Worm (Caenorhabditis elegans) whole organism, mixed stage, embryonic: ENCODE measurements around the gene srz-23.
A peak's percentile ranks its signal among the peaks of the same experiment; 100 is the strongest.

ENCODE experiments used
- M03D4.4 ChIP-seq: sonication (generic microtip); optimal IDR thresholded peaks from 2 replicates; lab custom pipeline; 2017; ENCODE audit warnings: mild to moderate bottlenecking, missing genetic modification characterization, missing compliant biosample characterization
- bed-3 ChIP-seq: fragments of 200-800 bp; sonication (Bioruptor generic); optimal IDR thresholded peaks from 3 replicates; lab custom pipeline; 2018; ENCODE audit warnings: mild to moderate bottlenecking, missing genetic modification characterization, moderate library complexity, missing compliant biosample characterization
- blmp-1 ChIP-seq: fragments of 150-350 bp; optimal IDR thresholded peaks from 2 replicates; lab custom pipeline; 2014; ENCODE audit warnings: missing biosample characterization, missing genetic modification characterization
- ceh-39 ChIP-seq: fragments of 150-350 bp; optimal IDR thresholded peaks from 2 replicates; lab custom pipeline; 2014; ENCODE audit warnings: missing biosample characterization, missing genetic modification characterization
- ceh-43 ChIP-seq: fragments of 200-800 bp; sonication (Bioruptor generic); optimal IDR thresholded peaks from 2 replicates; lab custom pipeline; 2018; ENCODE audit warnings: mild to moderate bottlenecking, missing genetic modification characterization, moderate library complexity, missing compliant biosample characterization
- ceh-83 ChIP-seq: fragments of 200-800 bp; sonication (Bioruptor generic); optimal IDR thresholded peaks from 2 replicates; lab custom pipeline; 2018; ENCODE audit warnings: mild to moderate bottlenecking, missing genetic modification characterization, missing compliant biosample characterization
- ces-1 ChIP-seq: fragments of 150-350 bp; optimal IDR thresholded peaks from 2 replicates; lab custom pipeline; 2014; ENCODE audit warnings: missing biosample characterization, missing genetic modification reagents, missing genetic modification characterization
- cnd-1 ChIP-seq: fragments of 200-800 bp; sonication (Bioruptor generic); optimal IDR thresholded peaks from 2 replicates; lab custom pipeline; 2018; ENCODE audit warnings: mild to moderate bottlenecking, missing genetic modification characterization, missing compliant biosample characterization
- drap-1 ChIP-seq: fragments of 200-800 bp; sonication (Bioruptor generic); optimal IDR thresholded peaks from 3 replicates; lab custom pipeline; 2018; ENCODE audit warnings: mild to moderate bottlenecking, missing genetic modification characterization, missing compliant biosample characterization
- elt-1 ChIP-seq: sonication (generic microtip); optimal IDR thresholded peaks from 2 replicates; lab custom pipeline; 2017; ENCODE audit warnings: missing genetic modification characterization, mild to moderate bottlenecking, missing compliant biosample characterization, antibody characterized with exemption, moderate library complexity, borderline replicate concordance; ENCODE audit not compliant: insufficient read depth
- elt-3 ChIP-seq: fragments of 150-350 bp; optimal IDR thresholded peaks from 2 replicates; lab custom pipeline; 2014; ENCODE audit warnings: missing biosample characterization, missing genetic modification characterization
- flh-1 ChIP-seq: fragments of 200-800 bp; sonication (Bioruptor generic); optimal IDR thresholded peaks from 2 replicates; lab custom pipeline; 2018; ENCODE audit warnings: mild to moderate bottlenecking, missing genetic modification characterization, moderate library complexity, missing compliant biosample characterization
- ham-2 ChIP-seq: fragments of 200-800 bp; sonication (Bioruptor generic); optimal IDR thresholded peaks from 2 replicates; lab custom pipeline; 2018; ENCODE audit warnings: mild to moderate bottlenecking, missing genetic modification characterization, missing compliant biosample characterization
- hlh-1 ChIP-seq: fragments of 150-350 bp; optimal IDR thresholded peaks from 2 replicates; lab custom pipeline; 2014; ENCODE audit warnings: missing biosample characterization, missing genetic modification reagents, missing genetic modification characterization
- lin-32 ChIP-seq: fragments of 200-800 bp; sonication (Bioruptor generic); optimal IDR thresholded peaks from 2 replicates; lab custom pipeline; 2018; ENCODE audit warnings: mild to moderate bottlenecking, missing genetic modification characterization, missing compliant biosample characterization
- lsy-2 ChIP-seq: fragments of 150-350 bp; optimal IDR thresholded peaks from 2 replicates; lab custom pipeline; 2014; ENCODE audit warnings: missing biosample characterization, missing genetic modification characterization
- mab-5 ChIP-seq: fragments of 150-350 bp; optimal IDR thresholded peaks from 2 replicates; lab custom pipeline; 2014; ENCODE audit warnings: missing biosample characterization, missing genetic modification characterization
- mep-1 ChIP-seq: fragments of 150-350 bp; optimal IDR thresholded peaks from 2 replicates; lab custom pipeline; 2017; ENCODE audit warnings: missing biosample characterization, missing genetic modification reagents, missing genetic modification characterization, inconsistent platforms
- mls-2 ChIP-seq: sonication (generic microtip); optimal IDR thresholded peaks from 2 replicates; lab custom pipeline; 2016; ENCODE audit warnings: mild to moderate bottlenecking, missing genetic modification characterization, moderate library complexity, missing compliant biosample characterization
- nhr-12 ChIP-seq: fragments of 150-350 bp; optimal IDR thresholded peaks from 2 replicates; lab custom pipeline; 2014; ENCODE audit warnings: missing biosample characterization, missing genetic modification characterization
- nhr-2 ChIP-seq: fragments of 150-350 bp; optimal IDR thresholded peaks from 2 replicates; lab custom pipeline; 2014; ENCODE audit warnings: missing biosample characterization, missing genetic modification characterization
- nhr-237 ChIP-seq: fragments of 150-350 bp; optimal IDR thresholded peaks from 2 replicates; lab custom pipeline; 2014; ENCODE audit warnings: missing biosample characterization, missing genetic modification characterization
- nhr-76 ChIP-seq: sonication (generic microtip); optimal IDR thresholded peaks from 2 replicates; lab custom pipeline; 2017; ENCODE audit warnings: missing biosample characterization, missing genetic modification characterization
- pha-4 ChIP-seq: fragments of 150-350 bp; optimal IDR thresholded peaks from 2 replicates; lab custom pipeline; 2018; ENCODE audit warnings: missing biosample characterization, missing genetic modification reagents, missing genetic modification characterization
- sem-2 ChIP-seq: fragments of 200-800 bp; sonication (Bioruptor generic); optimal IDR thresholded peaks from 2 replicates; lab custom pipeline; 2018; ENCODE audit warnings: mild to moderate bottlenecking, missing genetic modification characterization, missing compliant biosample characterization
- snpc-4 ChIP-seq: fragments of 150-350 bp; optimal IDR thresholded peaks from 2 replicates; lab custom pipeline; 2014; ENCODE audit warnings: missing biosample characterization, missing genetic modification characterization
- sptf-1 ChIP-seq: sonication (generic microtip); optimal IDR thresholded peaks from 2 replicates; lab custom pipeline; 2017; ENCODE audit warnings: mild to moderate bottlenecking, missing genetic modification characterization, moderate library complexity, missing compliant biosample characterization
- tbx-8 ChIP-seq: fragments of 200-800 bp; sonication (Bioruptor generic); optimal IDR thresholded peaks from 2 replicates; lab custom pipeline; 2018; ENCODE audit warnings: mild to moderate bottlenecking, missing genetic modification characterization, moderate library complexity, missing compliant biosample characterization
- unc-120 ChIP-seq: sonication (generic microtip); optimal IDR thresholded peaks from 2 replicates; lab custom pipeline; 2017; ENCODE audit warnings: missing genetic modification characterization, missing compliant biosample characterization; ENCODE audit not compliant: poor library complexity, severe bottlenecking
- unc-39 ChIP-seq: fragments of 150-350 bp; optimal IDR thresholded peaks from 2 replicates; lab custom pipeline; 2014; ENCODE audit warnings: missing biosample characterization, missing genetic modification characterization
- unc-62 ChIP-seq: fragments of 150-350 bp; optimal IDR thresholded peaks from 2 replicates; lab custom pipeline; 2014; ENCODE audit warnings: missing biosample characterization, missing genetic modification reagents, missing genetic modification characterization
- zip-8 ChIP-seq: fragments of 150-350 bp; optimal IDR thresholded peaks from 2 replicates; lab custom pipeline; 2014; ENCODE audit warnings: missing biosample characterization, missing genetic modification characterization
- ztf-11 ChIP-seq: fragments of 150-350 bp; optimal IDR thresholded peaks from 2 replicates; lab custom pipeline; 2014; ENCODE audit warnings: missing biosample characterization, missing genetic modification characterization

Gene srz-23

DNA sequence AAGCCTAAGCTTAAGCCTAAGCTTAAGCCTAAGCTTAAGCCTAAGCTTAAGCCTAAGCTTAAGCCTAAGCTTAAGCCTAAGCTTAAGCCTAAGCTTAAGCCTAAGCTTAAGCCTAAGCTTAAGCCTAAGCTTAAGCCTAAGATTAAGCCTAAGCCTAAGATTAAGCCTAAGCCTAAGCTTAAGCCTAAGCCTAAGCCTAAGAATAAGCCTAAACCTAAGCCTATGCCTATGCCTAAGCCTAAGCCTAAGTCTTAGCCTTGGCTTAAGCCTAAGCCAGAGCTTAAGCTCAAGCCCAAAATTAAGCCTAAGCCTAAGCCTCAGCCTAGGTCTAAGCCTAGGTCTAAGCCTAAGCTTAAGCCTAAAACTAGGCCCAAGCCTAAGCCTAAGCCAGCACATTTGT is 2.0 kb downstream of the srz-23 start:
- peak; percentile 71 for TF ChIP-seq ham-2 (GFP tag; lab: Kevin White, UChicago)

DNA sequence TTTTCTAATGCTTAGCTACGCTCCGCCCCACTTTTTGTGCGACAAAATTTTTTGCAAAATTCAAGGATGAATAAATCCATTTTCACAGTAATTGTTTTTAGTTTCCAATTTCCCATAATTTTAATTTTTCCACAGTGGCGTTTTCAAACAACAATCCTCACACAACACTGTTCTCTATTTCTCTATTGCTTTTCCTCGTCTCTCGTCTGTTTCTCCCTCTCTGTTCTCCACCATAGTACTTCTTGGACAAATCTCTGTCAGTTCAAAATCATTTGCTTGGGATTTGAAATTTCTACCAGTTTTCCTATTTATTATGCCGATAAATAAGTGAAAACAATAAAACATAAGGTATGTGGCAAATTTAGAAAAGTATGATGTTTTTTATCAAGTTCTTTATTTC is 9.8 kb downstream of the srz-23 start, which contains the start of gene F58E2.4:
TSS of gene F58E2.4 (plus strand) at position 134 of the 400 bp plus-strand sequence.
- TF ChIP-seq unc-120 (tag; lab: Kevin White, UChicago) (no peak), hlh-1 (tag; lab: Kevin White, UChicago) (no peak), blmp-1 (tag; lab: Kevin White, UChicago) (no peak), nhr-76 (tag; lab: Kevin White, UChicago) (no peak), nhr-237 (tag; lab: Kevin White, UChicago) (no peak), lin-32 (no peak), mls-2 (tag; lab: Kevin White, UChicago) (no peak), lsy-2 (no peak), tbx-8 (GFP tag; lab: Kevin White, UChicago) (no peak), sptf-1 (tag; lab: Kevin White, UChicago) (no peak), mep-1 (tag; lab: Kevin White, UChicago) (no peak), mab-5 (tag; lab: Kevin White, UChicago) (no peak), elt-3 (tag; lab: Kevin White, UChicago) (no peak), bed-3 (GFP tag; lab: Kevin White, UChicago) (no peak), elt-1 (tag; lab: Kevin White, UChicago) (no peak), pha-4 (tag; lab: Kevin White, UChicago) (no peak)

DNA sequence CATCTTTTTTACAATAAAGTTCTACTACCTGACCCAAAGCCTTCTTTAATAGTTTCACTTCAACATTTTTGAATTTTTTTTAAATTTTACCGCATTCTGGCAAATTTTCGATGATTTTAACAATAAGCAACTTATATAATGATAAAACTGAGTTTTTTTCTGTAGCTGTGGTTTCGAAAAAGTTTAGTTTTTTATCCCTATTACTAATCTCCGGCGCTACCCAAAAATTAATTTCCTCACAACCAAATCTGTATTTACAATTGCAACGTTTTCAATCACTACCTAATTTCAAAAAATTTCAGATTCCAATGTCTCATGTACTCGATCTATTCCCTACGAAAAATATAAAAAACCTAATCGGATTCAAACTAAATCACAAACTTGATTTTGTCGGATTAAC is 13.7 kb downstream of the srz-23 start, which contains the start of gene F58E2.3:
TSS of gene F58E2.3 (plus strand) at position 301 of the 400 bp plus-strand sequence.
- TF ChIP-seq pha-4 (tag; lab: Kevin White, UChicago) (no peak), ceh-39 (tag; lab: Kevin White, UChicago) (no peak), bed-3 (GFP tag; lab: Kevin White, UChicago) (no peak), nhr-237 (tag; lab: Kevin White, UChicago) (no peak)

DNA sequence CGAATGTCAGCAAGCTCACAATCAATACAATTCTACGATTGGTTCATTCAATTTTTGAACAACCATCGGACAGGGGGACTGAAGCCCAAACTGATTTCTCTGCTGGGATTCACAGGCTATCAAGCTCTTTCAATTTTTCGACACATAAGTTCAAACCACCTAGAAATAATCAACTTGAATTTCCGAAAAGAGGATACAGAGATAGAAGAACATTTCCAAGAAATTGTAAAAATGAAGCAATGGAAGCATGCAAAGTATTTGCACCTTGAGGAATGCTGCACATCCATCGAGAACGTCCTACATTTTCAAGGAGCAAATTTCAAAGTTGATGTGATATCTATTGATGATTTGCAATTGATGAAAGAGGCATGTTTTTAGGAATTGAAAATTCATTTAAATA is 14.3 kb downstream of the srz-23 start:
- TF ChIP-seq snpc-4, result no peak
- no peak for TF ChIP-seq sptf-1 (tag; lab: Kevin White, UChicago)
- TF ChIP-seq unc-39 (tag; lab: Kevin White, UChicago), result no peak
- no peak for TF ChIP-seq elt-1 (tag; lab: Kevin White, UChicago)
- no peak for TF ChIP-seq flh-1 (GFP tag; lab: Kevin White, UChicago)
- TF ChIP-seq ham-2 (GFP tag; lab: Kevin White, UChicago), result no peak
- TF ChIP-seq sem-2 (GFP tag; lab: Kevin White, UChicago), result no peak
- no peak for TF ChIP-seq ztf-11 (tag; lab: Kevin White, UChicago)
- TF ChIP-seq mab-5 (tag; lab: Kevin White, UChicago), result no peak
- no peak for TF ChIP-seq nhr-2 (tag; lab: Kevin White, UChicago)
- no peak for TF ChIP-seq unc-62
- no peak for TF ChIP-seq cnd-1 (tag; lab: Kevin White, UChicago)
- TF ChIP-seq ceh-83 (GFP tag; lab: Kevin White, UChicago), result no peak
- no peak for TF ChIP-seq unc-120 (tag; lab: Kevin White, UChicago)
- no peak for TF ChIP-seq nhr-76 (tag; lab: Kevin White, UChicago)
- TF ChIP-seq ces-1, result no peak
- no peak for TF ChIP-seq nhr-237 (tag; lab: Kevin White, UChicago)
- no peak for TF ChIP-seq ceh-43 (GFP tag; lab: Kevin White, UChicago)
- no peak for TF ChIP-seq zip-8
- TF ChIP-seq hlh-1 (tag; lab: Kevin White, UChicago), result no peak

DNA sequence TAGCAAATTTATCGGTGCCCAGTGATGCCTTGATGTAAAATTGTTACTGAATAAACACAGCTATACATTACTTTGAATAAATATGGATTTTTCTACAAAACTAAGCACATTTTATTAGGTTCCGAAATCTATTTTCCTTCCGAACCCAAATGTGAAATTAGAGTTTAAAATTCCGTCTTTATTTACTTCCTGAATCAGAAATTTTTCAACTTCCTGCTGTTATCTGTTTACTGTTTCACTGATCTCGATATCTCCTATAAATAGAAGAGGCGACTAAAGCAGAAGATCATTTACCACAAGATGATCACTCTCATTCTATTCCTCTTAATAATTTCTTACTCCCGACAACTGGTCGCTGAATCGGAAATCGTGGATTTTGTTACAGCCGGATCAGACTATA is 16.3 kb downstream of the srz-23 start, which contains the start of gene F58E2.2:
TSS of gene F58E2.2 (plus strand) at position 301 of the 400 bp plus-strand sequence.
- TF ChIP-seq unc-62 (no peak), sem-2 (GFP tag; lab: Kevin White, UChicago) (no peak), blmp-1 (tag; lab: Kevin White, UChicago) (no peak), lsy-2 (no peak), nhr-2 (tag; lab: Kevin White, UChicago) (no peak), zip-8 (no peak), nhr-12 (tag; lab: Kevin White, UChicago) (no peak), ceh-39 (tag; lab: Kevin White, UChicago) (no peak), unc-39 (tag; lab: Kevin White, UChicago) (no peak), bed-3 (GFP tag; lab: Kevin White, UChicago) (no peak), hlh-1 (tag; lab: Kevin White, UChicago) (no peak), drap-1 (GFP tag; lab: Kevin White, UChicago) (no peak), elt-3 (tag; lab: Kevin White, UChicago) (no peak), M03D4.4 (no peak)
